Worm (Caenorhabditis elegans) whole organism, young adult: ENCODE measurements around the gene Y46B2A.4.

Source experiments
- B0019.2 ChIP-seq: fragments of 200-800 bp; sonication (Bioruptor generic); conservative IDR thresholded peaks from 2 replicates; pipeline ENCODE4 v1.3.6; 2022; ENCODE audit warnings: missing genetic modification reagents, missing genetic modification characterization, missing compliant biosample characterization
- B0261.1 ChIP-seq: sonication (generic microtip); optimal IDR thresholded peaks from 2 replicates; lab custom pipeline; 2016; ENCODE audit warnings: mild to moderate bottlenecking, missing genetic modification characterization, moderate library complexity, missing compliant biosample characterization
- B0336.3 ChIP-seq: fragments of 200-800 bp; sonication (Bioruptor generic); IDR thresholded peaks from 2 replicates; pipeline ENCODE4 v1.3.6; 2022; ENCODE audit warnings: missing genetic modification characterization, missing compliant biosample characterization
- F39B2.1 ChIP-seq: fragments of 200-800 bp; sonication (Bioruptor generic); IDR thresholded peaks from 2 replicates; pipeline ENCODE4 v1.3.6; 2022; ENCODE audit warnings: missing genetic modification reagents, missing genetic modification characterization, missing compliant biosample characterization
- F52B5.7 ChIP-seq: sonication (generic microtip); optimal IDR thresholded peaks from 2 replicates; lab custom pipeline; 2016; ENCODE audit warnings: mild to moderate bottlenecking, missing genetic modification characterization, missing compliant biosample characterization
- K12H6.12 ChIP-seq: fragments of 200-800 bp; sonication (Bioruptor generic); optimal IDR thresholded peaks from 2 replicates; lab custom pipeline; 2018; ENCODE audit warnings: mild to moderate bottlenecking, missing genetic modification characterization, missing compliant biosample characterization
- T07F8.4 ChIP-seq: sonication (generic microtip); optimal IDR thresholded peaks from 2 replicates; lab custom pipeline; 2016; ENCODE audit warnings: mild to moderate bottlenecking, missing genetic modification characterization, moderate library complexity, missing compliant biosample characterization
- Y53F4B.3 ChIP-seq: fragments of 200-800 bp; sonication (Bioruptor generic); IDR thresholded peaks from 2 replicates; pipeline ENCODE4 v1.3.6; 2022; ENCODE audit warnings: missing genetic modification reagents, missing genetic modification characterization, missing compliant biosample characterization
- ZK185.1 ChIP-seq: sonication (generic microtip); optimal IDR thresholded peaks from 2 replicates; lab custom pipeline; 2016; ENCODE audit warnings: mild to moderate bottlenecking, missing genetic modification characterization, missing compliant biosample characterization; ENCODE audit not compliant: poor library complexity, severe bottlenecking
- akir-1 ChIP-seq: fragments of 200-800 bp; sonication (Bioruptor generic); optimal IDR thresholded peaks from 2 replicates; lab custom pipeline; 2018; ENCODE audit warnings: mild to moderate bottlenecking, missing genetic modification characterization, moderate library complexity, missing compliant biosample characterization
- aptf-3 ChIP-seq: fragments of 200-800 bp; sonication (Bioruptor generic); IDR thresholded peaks from 2 replicates; pipeline ENCODE4 v1.3.6; 2022; ENCODE audit warnings: missing genetic modification characterization, missing compliant biosample characterization
- ccch-3 ChIP-seq: fragments of 200-800 bp; sonication (Bioruptor generic); optimal IDR thresholded peaks from 2 replicates; lab custom pipeline; 2018; ENCODE audit warnings: mild to moderate bottlenecking, missing genetic modification characterization, missing compliant biosample characterization
- ceh-40 ChIP-seq: fragments of 200-800 bp; sonication (Bioruptor generic); IDR thresholded peaks from 2 replicates; pipeline ENCODE4 v1.3.6; 2022; ENCODE audit warnings: missing genetic modification characterization, missing compliant biosample characterization
- dox-1 ChIP-seq: fragments of 200-800 bp; sonication (Bioruptor generic); IDR thresholded peaks from 2 replicates; pipeline ENCODE4 v1.3.6; 2022; ENCODE audit warnings: missing genetic modification reagents, missing genetic modification characterization, missing compliant biosample characterization
- egl-18 ChIP-seq: fragments of 200-800 bp; sonication (Bioruptor generic); IDR thresholded peaks from 2 replicates; pipeline ENCODE4 v1.3.6; 2022; ENCODE audit warnings: missing genetic modification reagents, missing genetic modification characterization, missing compliant biosample characterization
- egrh-3 ChIP-seq: fragments of 200-800 bp; sonication (Bioruptor generic); IDR thresholded peaks from 2 replicates; pipeline ENCODE4 v1.3.6; 2022; ENCODE audit warnings: missing genetic modification reagents, missing genetic modification characterization, missing compliant biosample characterization
- fkh-3 ChIP-seq: sonication (generic microtip); optimal IDR thresholded peaks from 2 replicates; lab custom pipeline; 2016; ENCODE audit warnings: mild to moderate bottlenecking, missing genetic modification characterization, missing compliant biosample characterization
- him-1 ChIP-seq: sonication (generic microtip); optimal IDR thresholded peaks from 2 replicates; lab custom pipeline; 2016; ENCODE audit warnings: missing genotype, missing genetic modification reagents, missing genetic modification characterization, missing compliant biosample characterization
- lin-26 ChIP-seq: fragments of 200-800 bp; sonication (Bioruptor generic); IDR thresholded peaks from 2 replicates; pipeline ENCODE4 v1.3.6; 2022; ENCODE audit warnings: missing genetic modification reagents, missing genetic modification characterization, missing compliant biosample characterization
- lsy-27 ChIP-seq: sonication (generic microtip); optimal IDR thresholded peaks from 2 replicates; lab custom pipeline; 2017; ENCODE audit warnings: missing genetic modification characterization, mild to moderate bottlenecking, missing compliant biosample characterization, antibody characterized with exemption, missing genotype, borderline replicate concordance; ENCODE audit not compliant: insufficient read depth
- madf-3 ChIP-seq: fragments of 200-800 bp; sonication (Bioruptor generic); IDR thresholded peaks from 2 replicates; pipeline ENCODE4 v1.3.6; 2022; ENCODE audit warnings: missing genetic modification reagents, missing genetic modification characterization, missing compliant biosample characterization
- mes-4 ChIP-seq: sonication (generic microtip); optimal IDR thresholded peaks from 2 replicates; lab custom pipeline; 2016; ENCODE audit warnings: missing genotype, missing genetic modification characterization, missing compliant biosample characterization
- nfya-2 ChIP-seq: fragments of 200-800 bp; sonication (Bioruptor generic); IDR thresholded peaks from 2 replicates; pipeline ENCODE4 v1.3.6; 2022; ENCODE audit warnings: missing genetic modification reagents, missing genetic modification characterization, missing compliant biosample characterization
- nhr-120 ChIP-seq: fragments of 200-800 bp; sonication (Bioruptor generic); IDR thresholded peaks from 2 replicates; pipeline ENCODE4 v1.3.6; 2022; ENCODE audit warnings: missing genetic modification characterization, missing compliant biosample characterization
- nhr-27 ChIP-seq: fragments of 200-800 bp; sonication (Bioruptor generic); optimal IDR thresholded peaks from 2 replicates; lab custom pipeline; 2018; ENCODE audit warnings: mild to moderate bottlenecking, missing genetic modification characterization, moderate library complexity, missing compliant biosample characterization
- nhr-80 ChIP-seq: sonication (generic microtip); optimal IDR thresholded peaks from 2 replicates; lab custom pipeline; 2016; ENCODE audit warnings: missing genetic modification characterization, missing compliant biosample characterization
- pbrm-1 ChIP-seq: fragments of 200-800 bp; sonication (Bioruptor generic); IDR thresholded peaks from 2 replicates; pipeline ENCODE4 v1.3.6; 2022; ENCODE audit warnings: missing genetic modification reagents, missing genetic modification characterization, missing compliant biosample characterization
- sdz-38 ChIP-seq: sonication (generic microtip); optimal IDR thresholded peaks from 2 replicates; lab custom pipeline; 2016; ENCODE audit warnings: missing genotype, missing genetic modification characterization, missing compliant biosample characterization
- snpc-4 ChIP-seq, 5 experiments: fragments of 150-350 bp in 1 of 5; sonication (generic microtip) in 4 of 5; optimal IDR thresholded peaks; 2 replicates each; lab custom pipeline; 2014 to 2018; ENCODE audit warnings: missing genetic modification characterization in 5 of 5, missing biosample characterization in 3 of 5, antibody characterized with exemption in 2 of 5, mild to moderate bottlenecking in 2 of 5, missing compliant biosample characterization in 2 of 5, missing genotype in 2 of 5, moderate library complexity in 2 of 5, missing genetic modification reagents in 1 of 5
- somi-1 ChIP-seq: fragments of 200-800 bp; sonication (Bioruptor generic); optimal IDR thresholded peaks from 2 replicates; lab custom pipeline; 2018; ENCODE audit warnings: mild to moderate bottlenecking, missing genetic modification characterization, missing compliant biosample characterization
- zfh-2 ChIP-seq: fragments of 200-800 bp; sonication (Bioruptor generic); conservative IDR thresholded peaks from 2 replicates; pipeline ENCODE4 v1.3.6; 2022; ENCODE audit warnings: missing genetic modification reagents, missing genetic modification characterization, missing compliant biosample characterization

Y46B2A.4 gene

ce11 chrII:875739-876138 lies 14.1 kb downstream of the Y46B2A.4 start:
- no peak for TF ChIP-seq egl-18 (GFP tag; lab: Robert Waterston, UW)
- TF ChIP-seq T07F8.4 (tag; lab: Kevin White, UChicago): no peak
- TF ChIP-seq pbrm-1 (GFP tag; lab: Robert Waterston, UW): no peak
- TF ChIP-seq Y53F4B.3 (GFP tag; lab: Robert Waterston, UW): no peak
- TF ChIP-seq K12H6.12 (tag; lab: Kevin White, UChicago): no peak
- TF ChIP-seq ceh-40 (GFP tag; lab: Robert Waterston, UW): no peak
- TF ChIP-seq zfh-2 (GFP tag; lab: Robert Waterston, UW): peak; percentile 51; the same call in 1 of the 2 replicates
- peak; percentile 24; the same call in 1 of the 2 replicates for TF ChIP-seq egrh-3 (GFP tag; lab: Robert Waterston, UW)
- TF ChIP-seq mes-4: no peak
- no peak for TF ChIP-seq sdz-38

ce11 chrII:880666-881226 lies 19.1 kb downstream of the Y46B2A.4 start:
- TF ChIP-seq B0261.1 (tag; lab: Kevin White, UChicago): no peak
- TF ChIP-seq F52B5.7: no peak
- no peak for TF ChIP-seq fkh-3 (tag; lab: Kevin White, UChicago)
- TF ChIP-seq F39B2.1 (GFP tag; lab: Robert Waterston, UW): no peak
- no peak for TF ChIP-seq Y53F4B.3 (GFP tag; lab: Robert Waterston, UW)
- TF ChIP-seq ccch-3 (GFP tag; lab: Kevin White, UChicago): no peak
- TF ChIP-seq akir-1 (GFP tag; lab: Kevin White, UChicago): no peak
- no peak for TF ChIP-seq lin-26 (GFP tag; lab: Robert Waterston, UW)
- no peak for TF ChIP-seq snpc-4 (GFP tag; optimal IDR thresholded peaks at IDR 0.05; lab: Kevin White, UChicago)
- TF ChIP-seq snpc-4 (tag; optimal IDR thresholded peaks at IDR 0.05; lab: Kevin White, UChicago): peak in 3 of 4 experiments; percentile 39 to 90 (median 65)
- no peak for TF ChIP-seq lsy-27 (tag; lab: Kevin White, UChicago)
- TF ChIP-seq nhr-120: no peak
- TF ChIP-seq nhr-80: peak; percentile 79
- TF ChIP-seq B0019.2: no peak
- TF ChIP-seq dox-1: 0 out of 2 replicates have a peak, but pooled peaks have one; percentile 23
- TF ChIP-seq somi-1 (GFP tag; lab: Kevin White, UChicago): no peak
- no peak for TF ChIP-seq nhr-27 (tag; lab: Kevin White, UChicago)

ce11 chrII:884204-884603 lies 22.5 kb downstream of the Y46B2A.4 start:
- no peak for TF ChIP-seq snpc-4 (GFP tag; optimal IDR thresholded peaks at IDR 0.05; lab: Kevin White, UChicago)
- peak in 1 of 4 experiments; percentile 54 for TF ChIP-seq snpc-4 (tag; optimal IDR thresholded peaks at IDR 0.05; lab: Kevin White, UChicago)
- TF ChIP-seq ZK185.1 (tag; lab: Kevin White, UChicago): no peak
- no peak for TF ChIP-seq sdz-38
- no peak for TF ChIP-seq him-1 (tag; lab: Kevin White, UChicago)
- TF ChIP-seq B0336.3: no peak
- no peak for TF ChIP-seq nfya-2 (GFP tag; lab: Robert Waterston, UW)
- TF ChIP-seq ceh-40 (GFP tag; lab: Robert Waterston, UW): no peak
- TF ChIP-seq nhr-80: peak; percentile 28
- TF ChIP-seq madf-3: no peak

ce11 chrII:888024-888423 lies 26.4 kb downstream of the Y46B2A.4 start, which contains the start of gene T07D3.4:
Gene T07D3.4 (plus strand): TSS chrII:888309.
- peak; percentile 70 for TF ChIP-seq nhr-80
- TF ChIP-seq Y53F4B.3 (GFP tag; lab: Robert Waterston, UW): no peak
- no peak for TF ChIP-seq aptf-3
